Worm (Caenorhabditis elegans) whole organism, L4/young adult: ENCODE results near the gene eor-2.

Experiments used
- W03F9.2 ChIP-seq: fragments of 150-350 bp; optimal IDR thresholded peaks from 2 replicates; lab custom pipeline; 2014; ENCODE audit warnings: missing biosample characterization, missing genetic modification characterization
- dao-5 ChIP-seq: sonication (generic microtip); optimal IDR thresholded peaks from 2 replicates; lab custom pipeline; 2016; ENCODE audit warnings: missing genotype, missing genetic modification characterization, moderate library complexity, missing compliant biosample characterization
- him-1 ChIP-seq: sonication (generic microtip); optimal IDR thresholded peaks from 2 replicates; lab custom pipeline; 2016; ENCODE audit warnings: missing genotype, missing genetic modification reagents, missing genetic modification characterization, missing compliant biosample characterization

- no peak for TF ChIP-seq him-1 (tag; lab: Kevin White, UChicago)
- no peak for TF ChIP-seq dao-5 (tag; lab: Kevin White, UChicago)
- no peak for TF ChIP-seq W03F9.2 (tag; lab: Kevin White, UChicago)
Observed at ce11 chrX:14628816-14629215, 26.0 kb downstream of the eor-2 start, which contains the start of gene F54E4.2.
